Worm (Caenorhabditis elegans): ENCODE results near the gene pho-12.

Gene pho-12

DNA sequence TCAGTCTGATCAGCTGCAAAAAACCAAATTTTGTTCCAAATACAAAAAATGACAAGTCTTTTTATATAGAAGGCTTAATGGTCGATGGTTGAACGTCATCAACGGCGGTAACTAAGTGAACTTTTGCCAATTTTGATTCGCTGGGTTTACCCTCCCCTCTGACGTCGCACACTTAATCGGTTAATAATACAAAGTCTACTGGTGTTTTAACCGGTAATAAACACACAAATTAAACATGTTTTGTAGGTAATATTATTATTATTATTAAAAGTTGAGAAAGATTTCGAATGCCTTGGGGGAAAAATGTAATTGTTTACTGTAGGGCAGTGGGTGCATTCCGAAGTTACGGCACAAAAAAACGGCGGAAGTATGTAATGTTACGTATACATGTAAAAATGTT, at the start of gene pho-12:
Gene pho-12, minus strand, starts transcription at position 101 of the 400 bp plus-strand sequence.
- TF ChIP-seq ztf-23 (GFP tag; IDR thresholded peaks at IDR 0.05) (no peak), flt-1 (GFP tag; IDR thresholded peaks at IDR 0.05) (no peak), med-1 (GFP tag; optimal IDR thresholded peaks at IDR 0.05; ENCODE audit: insufficient read depth) (no peak), klf-2 (GFP tag; conservative IDR thresholded peaks at IDR 0.05) (no peak), cog-1 (tag; optimal IDR thresholded peaks at IDR 0.05) (no peak), ztf-29 (GFP tag; IDR thresholded peaks at IDR 0.05) (no peak), ref-1 (GFP tag; conservative IDR thresholded peaks at IDR 0.05) (no peak), T22C8.4 (GFP tag; IDR thresholded peaks at IDR 0.05) (no peak), tab-1 (GFP tag; IDR thresholded peaks at IDR 0.05) (no peak)

DNA sequence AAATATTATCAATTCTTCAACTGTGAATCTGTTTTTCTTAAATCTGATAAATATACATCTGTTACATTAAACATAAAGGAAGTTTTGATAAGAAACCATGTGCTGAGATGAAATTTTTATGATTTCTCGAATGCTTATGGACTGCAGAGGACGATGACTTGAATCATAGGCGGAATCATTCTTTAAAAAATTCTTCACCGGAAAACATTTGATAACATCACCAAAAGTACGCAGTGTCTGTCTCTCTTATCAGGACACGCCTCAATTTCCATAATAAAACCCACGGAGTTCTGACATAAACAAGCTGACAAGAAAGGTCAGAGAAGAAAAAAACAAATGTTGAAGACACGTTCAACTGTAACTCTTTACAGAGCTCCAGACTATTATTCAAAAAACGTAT, 49.1 kb upstream of the pho-12 start, which contains the start of gene F09C12.2:
Gene F09C12.2, plus strand, starts transcription at position 320 of the 400 bp plus-strand sequence.
- TF ChIP-seq ztf-29 (GFP tag; IDR thresholded peaks at IDR 0.05) (no peak), ref-1 (GFP tag; conservative IDR thresholded peaks at IDR 0.05) (no peak), cog-1 (tag; optimal IDR thresholded peaks at IDR 0.05) (no peak), ztf-23 (GFP tag; IDR thresholded peaks at IDR 0.05) (no peak), flt-1 (GFP tag; IDR thresholded peaks at IDR 0.05) (no peak), klf-2 (GFP tag; conservative IDR thresholded peaks at IDR 0.05) (no peak), med-1 (GFP tag; optimal IDR thresholded peaks at IDR 0.05; ENCODE audit: insufficient read depth) (no peak), T22C8.4 (GFP tag; IDR thresholded peaks at IDR 0.05) (no peak), tab-1 (GFP tag; IDR thresholded peaks at IDR 0.05) (no peak)

DNA sequence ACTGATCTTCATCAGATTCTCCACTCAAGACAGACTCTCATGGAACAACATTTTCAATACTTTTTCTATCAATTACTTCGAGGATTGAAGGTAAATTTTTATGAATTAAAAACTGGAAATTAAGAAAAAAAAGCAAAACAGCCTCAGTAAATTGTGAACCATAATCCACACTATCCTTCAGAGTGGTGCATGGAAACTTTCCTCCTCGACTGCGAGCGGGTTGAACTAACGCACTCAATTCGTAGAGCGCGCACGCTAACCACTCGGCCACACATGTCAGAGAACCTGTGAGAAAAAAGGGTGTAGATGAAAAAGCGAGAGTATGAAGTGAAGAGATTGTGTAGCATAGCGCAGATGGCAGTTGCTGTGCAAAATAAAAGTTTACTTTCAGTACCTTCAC, 44.4 kb upstream of the pho-12 start:
- TF ChIP-seq flt-1 (GFP tag; IDR thresholded peaks at IDR 0.05) (peak; percentile 99), ztf-23 (GFP tag; IDR thresholded peaks at IDR 0.05) (peak; percentile 96), tab-1 (GFP tag; IDR thresholded peaks at IDR 0.05) (peak; percentile 98), klf-2 (GFP tag; conservative IDR thresholded peaks at IDR 0.05) (peak; percentile 95), ztf-29 (GFP tag; IDR thresholded peaks at IDR 0.05) (peak; percentile 98), cog-1 (tag; optimal IDR thresholded peaks at IDR 0.05) (peak; percentile 91), T22C8.4 (GFP tag; IDR thresholded peaks at IDR 0.05) (peak; percentile 94), med-1 (GFP tag; optimal IDR thresholded peaks at IDR 0.05; ENCODE audit: insufficient read depth) (peak; percentile 90), ref-1 (GFP tag; conservative IDR thresholded peaks at IDR 0.05) (peak; percentile 97)

DNA sequence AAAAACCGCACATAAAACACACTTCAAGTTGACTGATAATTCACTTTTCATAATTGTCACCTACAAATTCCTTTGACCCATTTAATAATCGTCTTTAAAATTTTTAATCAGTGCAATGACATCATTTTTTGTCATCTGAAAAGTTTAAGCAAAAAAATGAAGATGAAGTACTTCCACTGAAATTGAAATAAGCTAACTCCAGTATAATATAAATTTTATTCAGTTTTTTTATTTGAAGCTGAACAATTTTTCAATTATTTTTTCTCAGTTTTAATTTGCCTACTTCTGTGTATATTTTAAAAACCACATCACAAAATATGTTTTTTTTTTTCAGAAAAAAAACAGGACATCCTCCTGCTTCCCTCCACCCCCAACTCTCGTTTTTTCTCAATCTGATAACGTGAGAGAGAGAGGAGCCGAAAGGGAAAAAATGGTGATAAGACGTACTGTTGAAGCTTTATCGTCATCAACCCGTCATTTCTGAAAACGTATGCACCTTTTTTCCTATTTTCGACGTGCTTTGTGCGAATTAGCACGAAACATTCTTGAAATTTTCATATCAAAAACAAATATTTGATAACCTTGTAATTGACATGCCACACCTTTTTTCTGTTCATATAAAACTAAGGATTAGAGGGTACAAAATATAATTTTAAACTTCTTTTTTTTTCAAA, 43.3 kb upstream of the pho-12 start, which contains the start of the genes C04G6.11 and mpk-2:
Gene C04G6.11, minus strand, starts transcription at position 51 of the 674 bp plus-strand sequence.
Gene mpk-2, plus strand, starts transcription at position 335 of the 674 bp plus-strand sequence.
- TF ChIP-seq tab-1 (GFP tag; IDR thresholded peaks at IDR 0.05) (no peak), ztf-23 (GFP tag; IDR thresholded peaks at IDR 0.05) (no peak), ztf-29 (GFP tag; IDR thresholded peaks at IDR 0.05) (no peak), cog-1 (tag; optimal IDR thresholded peaks at IDR 0.05) (no peak), T22C8.4 (GFP tag; IDR thresholded peaks at IDR 0.05) (no peak), klf-2 (GFP tag; conservative IDR thresholded peaks at IDR 0.05) (no peak), med-1 (GFP tag; optimal IDR thresholded peaks at IDR 0.05; ENCODE audit: insufficient read depth) (no peak), flt-1 (GFP tag; IDR thresholded peaks at IDR 0.05) (no peak), ref-1 (GFP tag; conservative IDR thresholded peaks at IDR 0.05) (no peak)

DNA sequence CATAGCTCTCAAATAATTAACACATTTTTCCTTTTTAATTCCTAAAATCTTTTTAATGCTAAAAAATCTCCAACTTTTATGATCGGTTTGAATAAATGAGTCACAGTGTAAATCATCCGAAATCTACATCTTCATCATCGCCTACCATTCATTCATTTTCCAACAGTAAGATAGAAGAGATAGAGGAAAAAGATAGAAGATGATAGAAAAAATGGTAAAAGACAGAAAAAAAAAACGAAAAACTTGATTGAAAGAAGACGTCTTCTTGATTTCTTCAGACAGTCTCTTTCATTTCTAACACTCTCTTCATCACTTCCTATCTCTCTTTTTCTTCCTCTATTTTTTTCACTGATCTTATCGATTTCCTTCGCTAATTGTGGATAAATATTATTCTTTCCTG, 42.6 kb upstream of the pho-12 start:
- TF ChIP-seq ztf-29 (GFP tag; IDR thresholded peaks at IDR 0.05): no peak
- no peak for TF ChIP-seq flt-1 (GFP tag; IDR thresholded peaks at IDR 0.05)
- TF ChIP-seq ref-1 (GFP tag; conservative IDR thresholded peaks at IDR 0.05): no peak
- TF ChIP-seq T22C8.4 (GFP tag; IDR thresholded peaks at IDR 0.05): no peak
- no peak for TF ChIP-seq ztf-23 (GFP tag; IDR thresholded peaks at IDR 0.05)

DNA sequence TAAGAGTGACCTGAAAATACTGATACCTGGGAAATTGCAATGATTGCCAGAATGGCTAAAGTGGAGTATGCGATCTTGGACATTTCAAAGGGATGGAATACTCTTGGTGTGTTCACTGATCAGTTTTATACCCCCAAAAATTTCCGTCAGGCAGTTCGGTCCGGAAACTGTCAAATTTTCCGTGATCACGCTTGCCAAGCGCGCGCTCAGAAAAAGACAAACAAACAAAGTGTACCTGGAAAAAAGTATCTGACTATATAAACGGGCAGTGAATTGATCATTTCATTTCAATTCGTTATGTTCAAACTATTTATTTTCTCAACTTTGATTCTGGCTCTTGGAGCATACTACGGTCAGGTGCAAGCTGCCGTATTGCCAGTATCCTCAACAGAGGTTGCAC, 41.1 kb upstream of the pho-12 start, which contains the start of the genes idpb-3 and idpb-1:
Gene idpb-3, minus strand, starts transcription at position 101 of the 400 bp plus-strand sequence.
Gene idpb-1, plus strand, starts transcription at position 284 of the 400 bp plus-strand sequence.
- no peak for TF ChIP-seq T22C8.4 (GFP tag; IDR thresholded peaks at IDR 0.05)
- TF ChIP-seq ztf-23 (GFP tag; IDR thresholded peaks at IDR 0.05): no peak
- no peak for TF ChIP-seq flt-1 (GFP tag; IDR thresholded peaks at IDR 0.05)
- TF ChIP-seq cog-1 (tag; optimal IDR thresholded peaks at IDR 0.05): no peak
- TF ChIP-seq ref-1 (GFP tag; conservative IDR thresholded peaks at IDR 0.05): no peak

DNA sequence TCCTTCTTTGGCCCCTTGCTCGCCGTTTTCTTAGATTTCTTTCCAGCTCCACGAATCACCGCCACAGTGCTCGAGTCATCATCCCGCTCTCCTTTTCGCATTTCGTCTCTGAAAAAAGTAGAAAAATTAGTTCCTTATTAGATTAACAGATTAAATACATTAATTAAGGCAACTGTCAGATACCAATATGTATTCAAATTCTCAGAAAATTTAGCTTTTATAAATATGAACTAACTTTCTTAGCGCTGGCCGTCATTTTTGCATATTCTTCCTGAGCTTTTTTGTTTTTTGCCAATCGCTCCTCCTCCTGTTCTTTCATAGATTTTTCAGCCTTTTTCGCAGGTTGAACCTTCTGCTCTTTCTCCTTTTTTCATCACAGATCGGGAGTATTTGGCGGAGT, 39.0 kb upstream of the pho-12 start, which contains the start of gene C04G6.6:
Gene C04G6.6, minus strand, starts transcription at position 101 of the 400 bp plus-strand sequence.
- no peak for TF ChIP-seq ztf-23 (GFP tag; IDR thresholded peaks at IDR 0.05)

DNA sequence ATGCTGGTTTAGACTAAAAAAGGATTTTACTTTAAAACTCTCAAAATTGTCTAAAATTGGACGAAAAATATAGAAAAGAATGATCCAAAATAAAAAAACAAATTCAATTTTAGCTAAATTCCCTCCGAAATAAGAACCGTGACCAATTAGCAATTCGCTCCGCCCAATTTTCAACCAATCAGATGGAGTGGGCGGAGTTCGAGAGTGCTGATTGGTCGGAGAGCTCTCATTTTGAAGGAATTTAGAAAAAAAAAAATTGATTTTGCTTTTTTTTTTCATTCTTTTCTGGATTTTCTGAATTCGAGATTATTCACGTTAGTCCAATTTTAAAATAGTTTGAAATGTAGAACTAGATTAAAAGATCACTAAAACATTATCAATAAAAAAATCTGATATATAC, 38.4 kb upstream of the pho-12 start:
- TF ChIP-seq ref-1 (GFP tag; conservative IDR thresholded peaks at IDR 0.05): no peak

DNA sequence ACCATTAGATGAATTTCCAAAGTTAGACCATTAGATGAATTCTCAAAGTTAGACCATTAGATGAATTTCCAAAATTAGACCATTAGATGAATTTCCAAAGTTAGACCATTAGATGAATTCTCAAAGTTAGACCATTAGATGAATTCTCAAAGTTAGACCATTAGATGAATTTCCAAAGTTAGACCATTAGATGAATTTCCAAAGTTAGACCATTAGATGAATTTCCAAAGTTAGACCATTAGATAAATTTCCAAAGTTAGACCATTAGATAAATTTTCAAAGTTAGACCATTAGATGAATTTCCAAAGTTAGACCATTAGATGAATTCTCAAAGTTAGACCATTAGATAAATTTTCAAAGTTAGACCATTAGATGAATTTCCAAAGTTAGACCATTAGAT, 36.8 kb upstream of the pho-12 start:
- peak; percentile 99 for TF ChIP-seq ref-1 (GFP tag; conservative IDR thresholded peaks at IDR 0.05)
- peak; percentile 98 for TF ChIP-seq klf-2 (GFP tag; conservative IDR thresholded peaks at IDR 0.05)
- peak; percentile 85 for TF ChIP-seq tab-1 (GFP tag; IDR thresholded peaks at IDR 0.05)
- peak; percentile 88 for TF ChIP-seq flt-1 (GFP tag; IDR thresholded peaks at IDR 0.05)
- TF ChIP-seq ztf-23 (GFP tag; IDR thresholded peaks at IDR 0.05): peak; percentile 98
- TF ChIP-seq ztf-29 (GFP tag; IDR thresholded peaks at IDR 0.05): peak; percentile 57; the same call in 1 of the 2 replicates

DNA sequence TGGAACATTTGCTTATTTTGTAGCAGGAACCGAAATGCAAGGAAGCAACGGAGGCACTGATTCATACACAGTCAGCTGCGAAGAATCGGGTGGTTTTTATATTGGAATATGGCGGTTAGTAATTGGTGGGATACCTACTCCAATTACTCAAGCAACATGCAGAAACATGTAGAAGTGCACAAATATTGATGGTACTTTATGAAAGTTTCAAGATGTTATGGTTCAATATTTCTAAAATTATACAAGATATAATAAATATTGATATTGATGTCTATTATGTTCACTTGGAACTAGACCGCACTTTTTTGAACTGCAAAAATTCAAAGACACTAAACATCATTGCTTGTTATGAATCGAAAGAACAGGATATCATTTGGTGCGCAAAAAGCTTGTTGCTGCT, 33.3 kb upstream of the pho-12 start, which contains the start of gene C04G6.13:
Gene C04G6.13, plus strand, starts transcription at position 301 of the 400 bp plus-strand sequence.
- no peak for TF ChIP-seq klf-2 (GFP tag; conservative IDR thresholded peaks at IDR 0.05)
- TF ChIP-seq cog-1 (tag; optimal IDR thresholded peaks at IDR 0.05): no peak
- TF ChIP-seq med-1 (GFP tag; optimal IDR thresholded peaks at IDR 0.05; ENCODE audit: insufficient read depth): no peak
- TF ChIP-seq flt-1 (GFP tag; IDR thresholded peaks at IDR 0.05): no peak
- no peak for TF ChIP-seq T22C8.4 (GFP tag; IDR thresholded peaks at IDR 0.05)

Data from whole organism, midembryonic.